Fruit fly (Drosophila melanogaster) whole organism, prepupa: Measurements from ENCODE around the gene Cyp318a1.
A peak's percentile ranks its signal among the peaks of the same experiment; 100 is the strongest.

Experiments used
- Blimp-1 ChIP-seq: fragments of 200-800 bp; sonication (Bioruptor generic); optimal IDR thresholded peaks from 3 replicates; lab custom pipeline; 2017; ENCODE audit warnings: missing biosample characterization, missing genetic modification characterization, mild to moderate bottlenecking, moderate library complexity, missing genetic modification reagents
- CG10631 ChIP-seq: fragments of 200-800 bp; sonication (Bioruptor generic); optimal IDR thresholded peaks from 2 replicates; lab custom pipeline; 2016; ENCODE audit warnings: missing biosample characterization, missing genetic modification characterization
- CG10669 ChIP-seq: fragments of 200-800 bp; sonication (Bioruptor generic); optimal IDR thresholded peaks from 3 replicates; lab custom pipeline; 2018; ENCODE audit warnings: missing biosample characterization, mild to moderate bottlenecking, missing genetic modification characterization, moderate library complexity
- CG11294 ChIP-seq: fragments of 200-800 bp; sonication (Bioruptor generic); IDR thresholded peaks from 2 replicates; pipeline ENCODE4 v1.3.6; 2022; ENCODE audit warnings: missing biosample characterization, missing genetic modification characterization
- CG11762 ChIP-seq: fragments of 200-800 bp; sonication (Bioruptor generic); optimal IDR thresholded peaks from 3 replicates; lab custom pipeline; 2016; ENCODE audit warnings: missing biosample characterization, missing genetic modification characterization; ENCODE audit not compliant: insufficient read depth
- CG11902 ChIP-seq: fragments of 200-800 bp; sonication (Bioruptor generic); optimal IDR thresholded peaks from 3 replicates; lab custom pipeline; 2016; ENCODE audit warnings: missing biosample characterization, missing genetic modification characterization
- CG31627 ChIP-seq: fragments of 200-800 bp; sonication (Bioruptor generic); optimal IDR thresholded peaks from 3 replicates; lab custom pipeline; 2016; ENCODE audit warnings: missing biosample characterization, missing genetic modification characterization
- CG3919 ChIP-seq: fragments of 200-800 bp; sonication (Bioruptor generic); optimal IDR thresholded peaks from 3 replicates; lab custom pipeline; 2016; ENCODE audit warnings: missing biosample characterization, missing genetic modification characterization
- CG4318 ChIP-seq: fragments of 200-800 bp; sonication (Bioruptor generic); optimal IDR thresholded peaks from 3 replicates; lab custom pipeline; 2017; ENCODE audit warnings: missing biosample characterization, mild to moderate bottlenecking, missing genetic modification characterization
- CG6163 ChIP-seq: fragments of 200-800 bp; sonication (Bioruptor generic); IDR thresholded peaks from 3 replicates; pipeline ENCODE4 v1.3.6; 2022; ENCODE audit warnings: missing biosample characterization, missing genetic modification characterization
- CG6276 ChIP-seq: fragments of 200-800 bp; sonication (Bioruptor generic); optimal IDR thresholded peaks from 2 replicates; lab custom pipeline; 2017; ENCODE audit warnings: missing biosample characterization, mild to moderate bottlenecking, missing genetic modification characterization
- CG6792 ChIP-seq: fragments of 200-800 bp; sonication (Bioruptor generic); optimal IDR thresholded peaks from 3 replicates; lab custom pipeline; 2016; ENCODE audit warnings: missing biosample characterization, missing genetic modification characterization
- CG7368 ChIP-seq: fragments of 200-800 bp; sonication (Bioruptor generic); optimal IDR thresholded peaks from 3 replicates; lab custom pipeline; 2016; ENCODE audit warnings: missing biosample characterization, missing genetic modification characterization
- CG8119 ChIP-seq: fragments of 200-800 bp; sonication (Bioruptor generic); IDR thresholded peaks from 3 replicates; pipeline ENCODE4 v1.3.6; 2022; ENCODE audit warnings: missing biosample characterization, missing genetic modification characterization
- CG8319 ChIP-seq: fragments of 200-800 bp; sonication (Bioruptor generic); optimal IDR thresholded peaks from 3 replicates; lab custom pipeline; 2016; ENCODE audit warnings: missing biosample characterization, missing genetic modification characterization
- CG8632 ChIP-seq: fragments of 200-800 bp; sonication (Bioruptor generic); optimal IDR thresholded peaks from 3 replicates; lab custom pipeline; 2016; ENCODE audit warnings: missing biosample characterization, missing genetic modification characterization
- CG9139 ChIP-seq: fragments of 200-800 bp; sonication (Bioruptor generic); optimal IDR thresholded peaks from 3 replicates; lab custom pipeline; 2017; ENCODE audit warnings: missing biosample characterization, mild to moderate bottlenecking, missing genetic modification characterization
- Eip75B ChIP-seq: fragments of 200-800 bp; sonication (Bioruptor generic); optimal IDR thresholded peaks from 3 replicates; lab custom pipeline; 2016; ENCODE audit warnings: missing biosample characterization, missing genetic modification characterization
- Eip78C ChIP-seq: fragments of 200-800 bp; sonication (Bioruptor generic); peaks from one replicate; lab custom pipeline; 2016; ENCODE audit warnings: missing biosample characterization, missing genetic modification characterization
- Ets21C ChIP-seq: fragments of 200-800 bp; sonication (Bioruptor generic); optimal IDR thresholded peaks from 3 replicates; lab custom pipeline; 2016; ENCODE audit warnings: missing biosample characterization, missing genetic modification characterization
- Ets96B ChIP-seq: fragments of 200-800 bp; optimal IDR thresholded peaks from 2 replicates; lab custom pipeline; 2019; ENCODE audit warnings: missing biosample characterization, mild to moderate bottlenecking, missing genetic modification characterization, moderate library complexity
- Hr38 ChIP-seq: sonication (Bioruptor generic); optimal IDR thresholded peaks from 2 replicates; lab custom pipeline; 2016; ENCODE audit warnings: missing biosample characterization, missing genetic modification characterization
- Hr39 ChIP-seq: fragments of 200-800 bp; sonication (Bioruptor generic); optimal IDR thresholded peaks from 2 replicates; lab custom pipeline; 2016; ENCODE audit warnings: missing biosample characterization, missing genetic modification characterization
- Hr4 ChIP-seq: fragments of 200-800 bp; sonication (Bioruptor generic); optimal IDR thresholded peaks from 3 replicates; lab custom pipeline; 2016; ENCODE audit warnings: missing biosample characterization, missing genetic modification characterization
- Lpt ChIP-seq: fragments of 200-800 bp; sonication (Bioruptor generic); optimal IDR thresholded peaks from 3 replicates; lab custom pipeline; 2016; ENCODE audit warnings: missing biosample characterization, missing genetic modification characterization
- OdsH ChIP-seq: fragments of 200-800 bp; sonication (Bioruptor generic); optimal IDR thresholded peaks from 3 replicates; lab custom pipeline; 2016; ENCODE audit warnings: missing biosample characterization, missing genetic modification characterization
- Smox ChIP-seq: fragments of 200-800 bp; sonication (Bioruptor generic); optimal IDR thresholded peaks from 3 replicates; lab custom pipeline; 2016; ENCODE audit warnings: missing biosample characterization, missing genetic modification characterization
- Sox102F ChIP-seq: fragments of 200-800 bp; sonication (Bioruptor generic); optimal IDR thresholded peaks from 2 replicates; lab custom pipeline; 2016; ENCODE audit warnings: missing biosample characterization, mild to moderate bottlenecking, missing genetic modification characterization
- Sox14 ChIP-seq: fragments of 200-800 bp; sonication (Bioruptor generic); optimal IDR thresholded peaks from 3 replicates; lab custom pipeline; 2016; ENCODE audit warnings: missing biosample characterization, missing genetic modification characterization
- Sox15 ChIP-seq: fragments of 200-800 bp; sonication (Bioruptor generic); optimal IDR thresholded peaks from 3 replicates; lab custom pipeline; 2016; ENCODE audit warnings: missing biosample characterization, missing genetic modification characterization
- achi ChIP-seq: fragments of 200-800 bp; sonication (Bioruptor generic); optimal IDR thresholded peaks from 3 replicates; lab custom pipeline; 2016; ENCODE audit warnings: missing biosample characterization, missing genetic modification characterization
- acj6 ChIP-seq: fragments of 200-800 bp; sonication (Bioruptor generic); optimal IDR thresholded peaks from 3 replicates; lab custom pipeline; 2016; ENCODE audit warnings: missing biosample characterization, missing genetic modification characterization
- cyc ChIP-seq: fragments of 200-800 bp; sonication (Bioruptor generic); optimal IDR thresholded peaks from 3 replicates; lab custom pipeline; 2016; ENCODE audit warnings: missing biosample characterization, missing genetic modification characterization
- dac ChIP-seq: fragments of 200-800 bp; sonication (Bioruptor generic); optimal IDR thresholded peaks from 2 replicates; lab custom pipeline; 2017; ENCODE audit warnings: missing biosample characterization, mild to moderate bottlenecking, missing genetic modification characterization
- dsx ChIP-seq: fragments of 200-800 bp; optimal IDR thresholded peaks from 3 replicates; lab custom pipeline; 2019; ENCODE audit warnings: missing biosample characterization, mild to moderate bottlenecking, missing genetic modification characterization, moderate library complexity; ENCODE audit not compliant: poor library complexity, severe bottlenecking
- esn ChIP-seq: fragments of 200-800 bp; sonication (Bioruptor generic); optimal IDR thresholded peaks from 2 replicates; lab custom pipeline; 2016; ENCODE audit warnings: missing biosample characterization, mild to moderate bottlenecking, missing genetic modification characterization, moderate library complexity
- fd59A ChIP-seq: fragments of 200-800 bp; sonication (Bioruptor generic); optimal IDR thresholded peaks from 2 replicates; lab custom pipeline; 2017; ENCODE audit warnings: missing biosample characterization, mild to moderate bottlenecking, missing genetic modification characterization, missing genetic modification reagents
- fd85E ChIP-seq: fragments of 200-800 bp; sonication (Bioruptor generic); optimal IDR thresholded peaks from 3 replicates; lab custom pipeline; 2016; ENCODE audit warnings: missing biosample characterization, missing genetic modification characterization
- fkh ChIP-seq: fragments of 200-800 bp; sonication (Bioruptor generic); optimal IDR thresholded peaks from 3 replicates; lab custom pipeline; 2017; ENCODE audit warnings: missing biosample characterization, mild to moderate bottlenecking, missing genetic modification characterization, moderate library complexity
- lz ChIP-seq: fragments of 200-800 bp; sonication (Bioruptor generic); optimal IDR thresholded peaks from 3 replicates; lab custom pipeline; 2016; ENCODE audit warnings: missing biosample characterization, missing genetic modification characterization
- net ChIP-seq: fragments of 200-800 bp; sonication (Bioruptor generic); optimal IDR thresholded peaks from 3 replicates; lab custom pipeline; 2016; ENCODE audit warnings: missing biosample characterization, missing genetic modification characterization
- pdm3 ChIP-seq: fragments of 200-800 bp; sonication (Bioruptor generic); optimal IDR thresholded peaks from 3 replicates; lab custom pipeline; 2016; ENCODE audit warnings: missing biosample characterization, missing genetic modification characterization
- salr ChIP-seq, 2 experiments: fragments of 200-800 bp; sonication (Bioruptor generic); optimal IDR thresholded peaks; 3 replicates each; lab custom pipeline; 2016 to 2018; ENCODE audit warnings: missing biosample characterization in 2 of 2, missing genetic modification characterization in 2 of 2, mild to moderate bottlenecking in 1 of 2
- spab ChIP-seq: fragments of 200-800 bp; sonication (Bioruptor generic); optimal IDR thresholded peaks from 2 replicates; lab custom pipeline; 2017; ENCODE audit warnings: missing biosample characterization, mild to moderate bottlenecking, missing genetic modification characterization, missing genetic modification reagents
- ss ChIP-seq, 2 experiments: fragments of 200-800 bp; sonication (Bioruptor generic); optimal IDR thresholded peaks; 2 replicates in 1 of 2; 3 replicates in 1 of 2; lab custom pipeline; 2017 to 2018; ENCODE audit warnings: mild to moderate bottlenecking in 2 of 2, missing biosample characterization in 2 of 2, missing genetic modification characterization in 2 of 2, moderate library complexity in 1 of 2
- svp ChIP-seq: fragments of 200-800 bp; sonication (Bioruptor generic); peaks from one replicate; lab custom pipeline; 2016; ENCODE audit warnings: missing biosample characterization, missing genetic modification characterization
- vri ChIP-seq: fragments of 200-800 bp; sonication (Bioruptor generic); optimal IDR thresholded peaks from 3 replicates; lab custom pipeline; 2016; ENCODE audit warnings: missing biosample characterization, mild to moderate bottlenecking, missing genetic modification characterization

Gene Cyp318a1

DNA sequence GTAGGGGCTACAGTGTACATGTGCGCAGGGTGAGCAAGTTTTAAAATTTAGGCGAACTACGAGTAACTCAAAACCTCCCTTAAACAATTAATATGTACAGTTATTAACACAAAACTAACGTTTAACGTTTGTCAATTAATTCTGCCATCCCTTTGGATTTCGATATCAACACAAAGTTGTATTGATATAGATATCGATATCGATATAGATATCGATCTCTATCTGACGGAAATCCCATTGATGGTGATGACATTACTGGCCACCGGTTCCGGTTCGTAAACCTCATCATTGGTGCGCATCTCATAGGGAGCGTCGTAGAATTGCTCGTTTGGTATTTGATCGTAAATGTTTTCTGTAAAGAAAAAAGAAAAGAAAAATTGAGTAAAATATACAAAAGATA, 39.2 kb upstream of the Cyp318a1 start:
- TF ChIP-seq CG11902 (GFP tag; lab: Kevin White, UChicago) (no peak), Blimp-1 (GFP tag; lab: Kevin White, UChicago) (no peak), CG11762 (no peak), CG7368 (GFP tag; lab: Kevin White, UChicago) (no peak), CG11294 (GFP tag; lab: Robert Waterston, UW) (no peak), esn (GFP tag; lab: Kevin White, UChicago) (no peak), CG8319 (GFP tag; lab: Kevin White, UChicago) (no peak), Eip75B (no peak), CG10669 (GFP tag; lab: Kevin White, UChicago) (no peak)

DNA sequence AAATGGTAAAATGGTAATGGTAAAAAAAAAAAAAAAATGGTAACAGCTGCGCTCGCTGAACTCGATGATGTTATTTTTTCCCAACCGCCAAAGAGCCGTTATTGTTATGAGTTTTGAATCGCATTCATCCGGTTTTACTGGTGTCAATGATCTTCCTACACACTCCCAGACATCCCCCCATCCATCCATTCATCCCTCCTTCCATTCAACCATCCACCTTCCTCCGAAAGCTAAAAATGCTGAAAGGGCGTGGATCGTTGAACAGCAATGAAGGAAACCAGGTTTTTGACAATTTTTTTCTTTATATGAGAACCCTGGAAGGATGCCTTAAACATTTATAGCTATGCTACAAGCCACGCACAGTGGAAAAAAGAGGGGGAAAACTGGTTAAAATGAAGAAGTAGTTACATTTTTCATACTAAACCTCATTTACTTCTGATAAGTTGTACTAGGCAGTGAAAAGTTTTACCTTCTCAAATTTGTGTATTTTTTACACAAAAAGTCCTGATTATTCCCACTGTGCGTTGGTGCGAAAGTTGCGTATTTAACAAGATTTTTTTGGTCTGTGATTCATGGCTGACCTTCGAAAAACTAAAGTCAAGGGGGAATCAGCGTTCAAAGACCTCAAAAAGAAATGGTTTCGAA, 32.3 kb upstream of the Cyp318a1 start:
- TF ChIP-seq OdsH (GFP tag; lab: Kevin White, UChicago) (peak; percentile 66), net (peak; percentile 65), CG10631 (GFP tag; lab: Kevin White, UChicago) (peak; percentile 41), spab (GFP tag; lab: Kevin White, UChicago) (peak; percentile 49), achi (GFP tag; lab: Kevin White, UChicago) (peak; percentile 57), CG4318 (GFP tag; lab: Kevin White, UChicago) (peak; percentile 29), Eip78C (GFP tag; lab: Kevin White, UChicago) (peak; percentile 92), CG11902 (GFP tag; lab: Kevin White, UChicago) (peak; percentile 25), salr (GFP tag; optimal IDR thresholded peaks at IDR 0.05; lab: Kevin White, UChicago) (peak in 1 of 2 experiments; percentile 29), fkh (no peak), CG9139 (GFP tag; lab: Kevin White, UChicago) (no peak), CG6163 (peak; percentile 69; the same call in 2 of the 3 replicates), Sox15 (GFP tag; lab: Kevin White, UChicago) (peak; percentile 41), dsx (GFP tag; lab: Kevin White, UChicago) (peak; percentile 56), CG7368 (GFP tag; lab: Kevin White, UChicago) (peak; percentile 58), dac (no peak), CG11762 (peak; percentile 55), CG8119 (GFP tag; lab: Robert Waterston, UW) (peak; percentile 40; the same call in 2 of the 3 replicates), Hr38 (GFP tag; lab: Kevin White, UChicago) (no peak), CG8319 (GFP tag; lab: Kevin White, UChicago) (peak; percentile 37), Sox102F (GFP tag; lab: Kevin White, UChicago) (peak; percentile 65), CG31627 (GFP tag; lab: Kevin White, UChicago) (peak; percentile 38), Eip75B (peak; percentile 53), Sox14 (GFP tag; lab: Kevin White, UChicago) (peak; percentile 45), vri (GFP tag; lab: Kevin White, UChicago) (peak; percentile 25), ss (GFP tag; optimal IDR thresholded peaks at IDR 0.05; lab: Kevin White, UChicago) (peak; percentile 3 to 74), Smox (peak; percentile 44), cyc (GFP tag; lab: Kevin White, UChicago) (peak; percentile 45), Ets96B (tag; lab: Kevin White, UChicago) (peak; percentile 63), Ets21C (peak; percentile 23), Hr39 (GFP tag; lab: Kevin White, UChicago) (peak; percentile 57), Blimp-1 (GFP tag; lab: Kevin White, UChicago) (no peak), esn (GFP tag; lab: Kevin White, UChicago) (peak; percentile 61), svp (peak; percentile 71), acj6 (GFP tag; lab: Kevin White, UChicago) (peak; percentile 60), fd85E (GFP tag; lab: Kevin White, UChicago) (no peak), CG8632 (peak; percentile 65), CG6276 (GFP tag; lab: Kevin White, UChicago) (peak; percentile 37), fd59A (peak; percentile 48), Lpt (GFP tag; lab: Kevin White, UChicago) (no peak), CG10669 (GFP tag; lab: Kevin White, UChicago) (peak; percentile 57), pdm3 (GFP tag; lab: Kevin White, UChicago) (peak; percentile 61), CG6792 (GFP tag; lab: Kevin White, UChicago) (peak; percentile 63), lz (GFP tag; lab: Kevin White, UChicago) (peak; percentile 44), Hr4 (peak; percentile 45), CG3919 (GFP tag; lab: Kevin White, UChicago) (peak; percentile 64)
